Worm (Caenorhabditis elegans): ENCODE measurements around the gene K08H2.5.

- TF ChIP-seq mep-1 (tag; optimal IDR thresholded peaks at IDR 0.05) = no peak
- TF ChIP-seq ceh-63 (GFP tag; optimal IDR thresholded peaks at IDR 0.05) = no peak
- TF ChIP-seq sup-37 (GFP tag; optimal IDR thresholded peaks at IDR 0.05) = no peak
- TF ChIP-seq lsy-2 (tag; optimal IDR thresholded peaks at IDR 0.05) = no peak
- TF ChIP-seq elt-2 (tag; optimal IDR thresholded peaks at IDR 0.05) = no peak
- TF ChIP-seq fkh-8 (tag; optimal IDR thresholded peaks at IDR 0.05) = no peak
- TF ChIP-seq fkh-10 (GFP tag; optimal IDR thresholded peaks at IDR 0.05) = peak; percentile 84
- no peak for TF ChIP-seq nhr-90 (tag; optimal IDR thresholded peaks at IDR 0.05; ENCODE audit: poor library complexity)
- no peak for TF ChIP-seq ama-1 (optimal IDR thresholded peaks at IDR 0.05)
- no peak for TF ChIP-seq snu-23 (GFP tag; optimal IDR thresholded peaks at IDR 0.05)
- no peak for TF ChIP-seq aly-2 (tag; optimal IDR thresholded peaks at IDR 0.05)
Measured at ce11 chrX:13206911-13207310, 35.2 kb downstream of the K08H2.5 start.
